Worm (Caenorhabditis elegans): ENCODE results near the gene F46C3.6.
A peak's percentile ranks its signal among the peaks of the same experiment; 100 is the strongest.

The F46C3.6 gene

ce11 chrX:11407682-11408335, 12.1 kb downstream of the F46C3.6 start, which contains the start of gene F08B12.4:
F08B12.4 (minus strand) TSS chrX:11407732.
- TF ChIP-seq skn-1 (tag; optimal IDR thresholded peaks at IDR 0.05) (no peak), lsy-2 (tag; optimal IDR thresholded peaks at IDR 0.05) (peak in 1 of 2 experiments; percentile 5), nhr-129 (tag; optimal IDR thresholded peaks at IDR 0.05) (peak; percentile 31), elt-1 (tag; optimal IDR thresholded peaks at IDR 0.05) (no peak), blmp-1 (tag; optimal IDR thresholded peaks at IDR 0.05; ENCODE audit: insufficient read depth) (no peak), crh-2 (tag; optimal IDR thresholded peaks at IDR 0.05) (peak; percentile 16), gmeb-1 (tag; optimal IDR thresholded peaks at IDR 0.05) (peak; percentile 6), ama-1 (optimal IDR thresholded peaks at IDR 0.05) (peak; percentile 78), C34F6.9 (tag; optimal IDR thresholded peaks at IDR 0.05) (peak; percentile 24), sma-9 (GFP tag; optimal IDR thresholded peaks at IDR 0.05) (peak; percentile 36), sma-9 (tag; optimal IDR thresholded peaks at IDR 0.05) (no peak), fos-1 (tag; optimal IDR thresholded peaks at IDR 0.05) (peak; percentile 88), F13H6.1 (tag; optimal IDR thresholded peaks at IDR 0.05) (peak; percentile 59), ztf-1 (GFP tag; conservative IDR thresholded peaks at IDR 0.05) (no peak)

- TF ChIP-seq nhr-11 (tag; optimal IDR thresholded peaks at IDR 0.05) (no peak), C34F6.9 (tag; optimal IDR thresholded peaks at IDR 0.05) (no peak), fos-1 (tag; optimal IDR thresholded peaks at IDR 0.05) (peak; percentile 9), sma-9 (GFP tag; optimal IDR thresholded peaks at IDR 0.05) (no peak), sma-9 (tag; optimal IDR thresholded peaks at IDR 0.05) (no peak), ama-1 (optimal IDR thresholded peaks at IDR 0.05) (no peak), lsy-2 (tag; optimal IDR thresholded peaks at IDR 0.05) (no peak), lin-39 (tag; optimal IDR thresholded peaks at IDR 0.05) (no peak), sma-3 (GFP tag; optimal IDR thresholded peaks at IDR 0.05) (peak; percentile 7), ztf-4 (tag; optimal IDR thresholded peaks at IDR 0.05) (no peak), nhr-129 (tag; optimal IDR thresholded peaks at IDR 0.05) (no peak), blmp-1 (tag; optimal IDR thresholded peaks at IDR 0.05; ENCODE audit: insufficient read depth) (no peak), nhr-23 (tag; optimal IDR thresholded peaks at IDR 0.05) (no peak), sem-4 (tag; optimal IDR thresholded peaks at IDR 0.05) (no peak)
Observed at ce11 chrX:11406784-11407183, 13.1 kb downstream of the F46C3.6 start.

ce11 chrX:11405908-11406307, 14.0 kb downstream of the F46C3.6 start, which contains the start of gene slo-2:
slo-2 (minus strand) TSS chrX:11405931.
- TF ChIP-seq nhr-10 (tag; optimal IDR thresholded peaks at IDR 0.05) (no peak), sma-9 (GFP tag; optimal IDR thresholded peaks at IDR 0.05) (peak; percentile 25), sma-9 (tag; optimal IDR thresholded peaks at IDR 0.05) (no peak)

ce11 chrX:11400467-11401184, 19.2 kb downstream of the F46C3.6 start:
- no peak for TF ChIP-seq nhr-21 (tag; optimal IDR thresholded peaks at IDR 0.05)
- no peak for TF ChIP-seq ztf-4 (tag; optimal IDR thresholded peaks at IDR 0.05)
- TF ChIP-seq unc-55 (GFP tag; optimal IDR thresholded peaks at IDR 0.05) = no peak
- TF ChIP-seq egl-27 (tag; optimal IDR thresholded peaks at IDR 0.05) = no peak
- peak; percentile 77 for TF ChIP-seq fos-1 (tag; optimal IDR thresholded peaks at IDR 0.05)
- no peak for TF ChIP-seq elt-3 (tag; optimal IDR thresholded peaks at IDR 0.05)
- TF ChIP-seq ztf-11 (tag; optimal IDR thresholded peaks at IDR 0.05) = no peak
- TF ChIP-seq C34F6.9 (tag; optimal IDR thresholded peaks at IDR 0.05) = peak; percentile 22
- no peak for TF ChIP-seq ZK546.5 (tag; optimal IDR thresholded peaks at IDR 0.05)

- TF ChIP-seq lin-39 (tag; optimal IDR thresholded peaks at IDR 0.05) (no peak), peb-1 (tag; optimal IDR thresholded peaks at IDR 0.05) (no peak), fos-1 (tag; optimal IDR thresholded peaks at IDR 0.05) (peak; percentile 45), nhr-129 (tag; optimal IDR thresholded peaks at IDR 0.05) (no peak), sma-3 (GFP tag; optimal IDR thresholded peaks at IDR 0.05) (peak; percentile 12)
Observed at ce11 chrX:11392924-11393323, 26.9 kb downstream of the F46C3.6 start, which contains the start of gene prx-12. prx-12 (plus strand) TSS chrX:11393294.

- no peak for TF ChIP-seq lsy-2 (tag; optimal IDR thresholded peaks at IDR 0.05)
- no peak for TF ChIP-seq ztf-1 (GFP tag; conservative IDR thresholded peaks at IDR 0.05)
- TF ChIP-seq zag-1 (tag; optimal IDR thresholded peaks at IDR 0.05) = no peak
- no peak for TF ChIP-seq unc-39 (tag; optimal IDR thresholded peaks at IDR 0.05)
- TF ChIP-seq nhr-237 (tag; optimal IDR thresholded peaks at IDR 0.05) = no peak
- no peak for TF ChIP-seq unc-55 (GFP tag; optimal IDR thresholded peaks at IDR 0.05)
- TF ChIP-seq ceh-82 (tag; optimal IDR thresholded peaks at IDR 0.05) = no peak
- TF ChIP-seq nhr-6 (tag; optimal IDR thresholded peaks at IDR 0.05) = no peak
- no peak for TF ChIP-seq sem-4 (tag; optimal IDR thresholded peaks at IDR 0.05)
- no peak for TF ChIP-seq gmeb-1 (tag; optimal IDR thresholded peaks at IDR 0.05)
- no peak for TF ChIP-seq nhr-25 (tag; optimal IDR thresholded peaks at IDR 0.05)
- TF ChIP-seq nhr-21 (tag; optimal IDR thresholded peaks at IDR 0.05) = no peak
- TF ChIP-seq mdl-1 (tag; optimal IDR thresholded peaks at IDR 0.05) = no peak
Observed at ce11 chrX:11387723-11388330, 32.0 kb downstream of the F46C3.6 start.
